Worm (Caenorhabditis elegans) whole organism, early embryonic: Measurements from ENCODE around the gene gcy-33.

ENCODE experiments used
- aly-1 ChIP-seq: sonication (generic microtip); optimal IDR thresholded peaks from 2 replicates; lab custom pipeline; 2016; ENCODE audit warnings: missing genetic modification characterization, missing compliant biosample characterization
- ama-1 ChIP-seq: fragments of 150-350 bp; optimal IDR thresholded peaks from 2 replicates; lab custom pipeline; 2014
- ceh-36 ChIP-seq: sonication (generic microtip); optimal IDR thresholded peaks from 2 replicates; lab custom pipeline; 2016; ENCODE audit warnings: missing genetic modification characterization, inconsistent platforms, missing compliant biosample characterization
- flt-1 ChIP-seq: fragments of 200-800 bp; sonication (Bioruptor generic); IDR thresholded peaks from 2 replicates; pipeline ENCODE4 v1.3.6; 2022; ENCODE audit warnings: missing genetic modification characterization, missing compliant biosample characterization
- hmbx-1 ChIP-seq: sonication (generic microtip); optimal IDR thresholded peaks from 2 replicates; lab custom pipeline; 2016; ENCODE audit warnings: mild to moderate bottlenecking, missing genetic modification characterization, missing compliant biosample characterization
- hnd-1 ChIP-seq: sonication (generic microtip); optimal IDR thresholded peaks from 2 replicates; lab custom pipeline; 2016; ENCODE audit warnings: missing genetic modification characterization, missing compliant biosample characterization
- pes-1 ChIP-seq: fragments of 200-800 bp; sonication (Bioruptor generic); IDR thresholded peaks from 2 replicates; pipeline ENCODE4 v1.3.6; 2022; ENCODE audit warnings: missing genetic modification reagents, missing genetic modification characterization, missing compliant biosample characterization
- scrt-1 ChIP-seq: fragments of 200-800 bp; sonication (Bioruptor generic); IDR thresholded peaks from 2 replicates; pipeline ENCODE4 v1.3.6; 2022; ENCODE audit warnings: missing genetic modification characterization, missing compliant biosample characterization
- tbx-11 ChIP-seq: fragments of 200-800 bp; sonication (Bioruptor generic); IDR thresholded peaks from 2 replicates; pipeline ENCODE4 v1.3.6; 2022; ENCODE audit warnings: missing genetic modification characterization, missing compliant biosample characterization

DNA sequence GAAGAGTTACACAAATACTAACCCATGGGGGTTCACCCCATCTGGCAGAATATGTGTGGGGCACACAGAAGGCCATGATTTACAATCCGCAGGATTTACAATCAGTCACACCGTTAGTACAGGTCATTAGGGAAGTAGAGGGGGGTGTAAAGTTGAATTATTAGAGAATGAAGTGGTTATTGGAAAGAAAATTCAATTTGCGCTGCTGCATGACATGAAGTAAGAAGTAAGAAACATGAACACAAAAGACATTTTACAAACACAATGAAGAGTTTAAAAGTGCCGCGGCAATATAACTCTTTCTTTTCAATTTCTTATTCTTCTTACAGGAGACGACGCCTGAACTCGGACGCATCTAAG lies 40.8 kb downstream of the gcy-33 start:
- TF ChIP-seq ama-1 (lab: Kevin White, UChicago) (no peak), flt-1 (no peak), ceh-36 (tag; lab: Kevin White, UChicago) (no peak), hnd-1 (tag; lab: Kevin White, UChicago) (no peak), hmbx-1 (tag; lab: Kevin White, UChicago) (no peak), aly-1 (tag; lab: Kevin White, UChicago) (no peak), scrt-1 (GFP tag; lab: Robert Waterston, UW) (no peak), tbx-11 (GFP tag; lab: Robert Waterston, UW) (no peak), pes-1 (GFP tag; lab: Robert Waterston, UW) (0 out of 2 replicates have a peak, but pooled peaks have one; percentile 31)
